Worm (Caenorhabditis elegans) whole organism, late embryonic: ENCODE measurements around the gene inft-2.

ENCODE experiments used
- ahr-1 ChIP-seq: sonication (generic microtip); optimal IDR thresholded peaks from 2 replicates; lab custom pipeline; 2016; ENCODE audit warnings: missing genetic modification characterization, missing compliant biosample characterization
- ceh-14 ChIP-seq: sonication (generic microtip); optimal IDR thresholded peaks from 2 replicates; lab custom pipeline; 2016; ENCODE audit warnings: missing genotype, missing genetic modification characterization, missing compliant biosample characterization
- ceh-18 ChIP-seq: sonication (generic microtip); optimal IDR thresholded peaks from 2 replicates; lab custom pipeline; 2016; ENCODE audit warnings: missing genetic modification characterization, missing compliant biosample characterization
- dmd-4 ChIP-seq: sonication (generic microtip); optimal IDR thresholded peaks from 2 replicates; lab custom pipeline; 2016; ENCODE audit warnings: borderline replicate concordance, missing genetic modification characterization, missing compliant biosample characterization
- dve-1 ChIP-seq: sonication (generic microtip); optimal IDR thresholded peaks from 2 replicates; lab custom pipeline; 2017; ENCODE audit warnings: antibody characterized with exemption, mild to moderate bottlenecking, missing genetic modification characterization, missing compliant biosample characterization
- elt-4 ChIP-seq: sonication (generic microtip); optimal IDR thresholded peaks from 2 replicates; lab custom pipeline; 2016; ENCODE audit warnings: missing genetic modification characterization, missing compliant biosample characterization
- ets-4 ChIP-seq: sonication (generic microtip); optimal IDR thresholded peaks from 2 replicates; lab custom pipeline; 2016; ENCODE audit warnings: missing genetic modification characterization, missing compliant biosample characterization
- fax-1 ChIP-seq: sonication (generic microtip); optimal IDR thresholded peaks from 2 replicates; lab custom pipeline; 2016; ENCODE audit warnings: missing genotype, missing genetic modification characterization, missing compliant biosample characterization
- hlh-15 ChIP-seq: sonication (generic microtip); optimal IDR thresholded peaks from 2 replicates; lab custom pipeline; 2016; ENCODE audit warnings: missing genetic modification characterization, missing compliant biosample characterization
- hlh-8 ChIP-seq: sonication (generic microtip); optimal IDR thresholded peaks from 2 replicates; lab custom pipeline; 2016; ENCODE audit warnings: missing genotype, missing genetic modification characterization, missing compliant biosample characterization
- nfya-1 ChIP-seq: sonication (generic microtip); optimal IDR thresholded peaks from 2 replicates; lab custom pipeline; 2017; ENCODE audit warnings: missing genetic modification characterization, mild to moderate bottlenecking, missing compliant biosample characterization, antibody characterized with exemption, moderate library complexity
- pag-3 ChIP-seq: sonication (generic microtip); optimal IDR thresholded peaks from 2 replicates; lab custom pipeline; 2016; ENCODE audit warnings: missing compliant biosample characterization, missing genetic modification characterization, borderline replicate concordance
- pax-1 ChIP-seq: fragments of 150-350 bp; optimal IDR thresholded peaks from 2 replicates; lab custom pipeline; 2014; ENCODE audit warnings: missing biosample characterization, missing genetic modification characterization
- pqm-1 ChIP-seq: sonication (generic microtip); optimal IDR thresholded peaks from 2 replicates; lab custom pipeline; 2016; ENCODE audit warnings: missing genetic modification characterization, missing compliant biosample characterization

DNA sequence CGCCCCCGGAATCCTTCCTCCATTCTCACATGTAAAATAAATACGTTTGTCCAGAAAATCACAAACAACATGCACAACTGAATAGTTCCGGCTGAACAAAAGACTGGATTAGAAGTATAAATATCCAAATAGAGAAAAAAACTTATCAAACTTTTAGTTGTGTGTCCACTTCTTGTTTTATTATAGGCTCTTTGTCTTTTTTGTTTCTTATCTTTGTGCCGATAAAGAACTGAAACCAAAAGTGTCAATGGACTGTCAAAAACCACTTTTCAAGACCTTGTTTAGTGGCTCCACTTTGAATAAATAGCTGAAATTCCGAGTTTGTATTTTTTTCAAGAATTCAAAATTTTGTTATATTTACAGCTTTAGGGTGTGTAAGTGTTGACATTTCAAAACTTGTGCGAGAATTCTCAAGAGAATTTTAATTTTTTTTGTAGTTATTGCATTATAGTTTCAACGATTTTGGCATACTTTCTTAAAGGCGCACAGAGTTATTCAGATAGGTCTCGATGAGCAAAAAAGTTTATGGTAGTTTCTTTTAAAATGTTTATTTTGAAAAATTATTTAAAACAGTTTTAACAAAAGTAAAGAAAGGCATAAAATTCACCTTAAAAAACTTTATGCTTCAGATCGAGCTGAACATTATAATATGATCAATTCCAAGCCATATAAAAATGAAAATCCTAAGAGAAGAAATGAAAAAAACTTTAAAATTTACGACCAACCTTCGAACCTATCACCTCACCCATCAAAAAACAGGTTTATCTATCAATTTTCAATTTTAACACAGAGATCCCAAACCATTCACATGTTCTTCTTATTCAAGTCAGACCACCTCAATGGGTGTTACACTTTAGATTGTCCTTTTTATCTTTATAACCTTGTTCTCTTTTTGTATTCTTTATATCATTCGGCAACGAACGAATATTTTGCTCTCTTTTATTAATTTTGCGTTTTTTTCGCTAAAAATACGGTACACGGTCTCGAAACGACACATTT, 44.3 kb downstream of the inft-2 start:
- TF ChIP-seq dve-1 (no peak), ets-4 (tag; lab: Kevin White, UChicago) (no peak), hlh-8 (tag; lab: Kevin White, UChicago) (no peak), ceh-18 (no peak), ceh-14 (tag; lab: Kevin White, UChicago) (no peak), fax-1 (tag; lab: Kevin White, UChicago) (no peak), pqm-1 (tag; lab: Kevin White, UChicago) (no peak), hlh-15 (tag; lab: Kevin White, UChicago) (no peak), dmd-4 (tag; lab: Kevin White, UChicago) (no peak), ahr-1 (tag; lab: Kevin White, UChicago) (no peak), pag-3 (tag; lab: Kevin White, UChicago) (no peak), nfya-1 (no peak), elt-4 (tag; lab: Kevin White, UChicago) (no peak), pax-1 (tag; lab: Kevin White, UChicago) (no peak)
